Worm (Caenorhabditis elegans) whole organism, L4 larva: ENCODE data around the gene C08G9.1.

Source experiments
- F10B5.3 ChIP-seq: sonication (generic microtip); optimal IDR thresholded peaks from 2 replicates; lab custom pipeline; 2016; ENCODE audit warnings: mild to moderate bottlenecking, missing genetic modification characterization, missing compliant biosample characterization
- F37D6.2 ChIP-seq: sonication (generic microtip); optimal IDR thresholded peaks from 2 replicates; lab custom pipeline; 2016; ENCODE audit warnings: mild to moderate bottlenecking, missing genetic modification characterization, missing compliant biosample characterization
- F44E2.7 ChIP-seq: fragments of 200-800 bp; sonication (Bioruptor generic); IDR thresholded peaks from 2 replicates; pipeline ENCODE4 v2.1.2; 2022; ENCODE audit warnings: missing genetic modification characterization, missing compliant biosample characterization
- Y105C5A.15 ChIP-seq: fragments of 200-800 bp; sonication (Bioruptor generic); IDR thresholded peaks from 2 replicates; pipeline ENCODE4 v1.3.6; 2022; ENCODE audit warnings: missing genetic modification characterization, missing compliant biosample characterization
- Y48G9A.11 ChIP-seq: fragments of 200-800 bp; sonication (Bioruptor generic); IDR thresholded peaks from 2 replicates; pipeline ENCODE4 v1.3.6; 2022; ENCODE audit warnings: missing genetic modification reagents, missing genetic modification characterization, missing compliant biosample characterization
- Y5F2A.4 ChIP-seq: fragments of 200-800 bp; sonication (Bioruptor generic); optimal IDR thresholded peaks from 2 replicates; lab custom pipeline; 2018; ENCODE audit warnings: mild to moderate bottlenecking, missing genetic modification characterization, missing compliant biosample characterization
- ZK337.2 ChIP-seq: fragments of 200-800 bp; sonication (Bioruptor generic); IDR thresholded peaks from 2 replicates; pipeline ENCODE4 v1.3.6; 2022; ENCODE audit warnings: missing genetic modification reagents, missing genetic modification characterization, missing compliant biosample characterization
- aly-2 ChIP-seq: sonication (generic microtip); optimal IDR thresholded peaks from 2 replicates; lab custom pipeline; 2018; ENCODE audit warnings: missing biosample characterization, missing genetic modification characterization
- ceh-20 ChIP-seq: fragments of 200-800 bp; sonication (Bioruptor generic); IDR thresholded peaks from 2 replicates; pipeline ENCODE4 v1.3.6; 2022; ENCODE audit warnings: missing genetic modification reagents, missing genetic modification characterization, missing compliant biosample characterization
- ceh-32 ChIP-seq: sonication (generic microtip); optimal IDR thresholded peaks from 2 replicates; lab custom pipeline; 2016; ENCODE audit warnings: mild to moderate bottlenecking, missing genetic modification characterization, missing compliant biosample characterization; ENCODE audit not compliant: poor library complexity
- ceh-82 ChIP-seq: sonication (generic microtip); optimal IDR thresholded peaks from 2 replicates; lab custom pipeline; 2017; ENCODE audit warnings: missing biosample characterization, missing genetic modification characterization
- daf-12 ChIP-seq: fragments of 150-350 bp; optimal IDR thresholded peaks from 2 replicates; lab custom pipeline; 2014; ENCODE audit warnings: missing biosample characterization, missing genetic modification reagents, missing genetic modification characterization
- daf-16 ChIP-seq, 3 experiments: sonication (generic microtip); optimal IDR thresholded peaks; 2 replicates each; lab custom pipeline; 2016 to 2017; ENCODE audit warnings: missing genetic modification characterization in 3 of 3, missing genetic modification reagents in 3 of 3, mild to moderate bottlenecking in 2 of 3, missing compliant biosample characterization in 2 of 3, missing biosample characterization in 1 of 3, moderate library complexity in 1 of 3
- daf-8 ChIP-seq: fragments of 200-800 bp; sonication (Bioruptor generic); IDR thresholded peaks from 2 replicates; pipeline ENCODE4 v1.3.6; 2022; ENCODE audit warnings: missing genetic modification characterization, missing compliant biosample characterization
- dmd-9 ChIP-seq: fragments of 200-800 bp; sonication (Bioruptor generic); IDR thresholded peaks from 2 replicates; pipeline ENCODE4 v1.3.6; 2022; ENCODE audit warnings: missing genetic modification reagents, missing genetic modification characterization, missing compliant biosample characterization
- dve-1 ChIP-seq: sonication (generic microtip); optimal IDR thresholded peaks from 2 replicates; lab custom pipeline; 2017; ENCODE audit warnings: antibody characterized with exemption, mild to moderate bottlenecking, missing genetic modification characterization, missing compliant biosample characterization; ENCODE audit not compliant: insufficient read depth
- fkh-10 ChIP-seq: fragments of 150-350 bp; optimal IDR thresholded peaks from 2 replicates; lab custom pipeline; 2014; ENCODE audit warnings: missing biosample characterization, missing genetic modification reagents, missing genetic modification characterization
- gei-8 ChIP-seq: fragments of 200-800 bp; sonication (Bioruptor generic); optimal IDR thresholded peaks from 2 replicates; lab custom pipeline; 2018; ENCODE audit warnings: mild to moderate bottlenecking, missing genetic modification characterization, missing compliant biosample characterization
- hlh-11 ChIP-seq: fragments of 200-800 bp; sonication (Bioruptor generic); optimal IDR thresholded peaks from 2 replicates; lab custom pipeline; 2018; ENCODE audit warnings: mild to moderate bottlenecking, missing genetic modification characterization, missing compliant biosample characterization
- hlh-30 ChIP-seq: sonication (generic microtip); optimal IDR thresholded peaks from 2 replicates; lab custom pipeline; 2017; ENCODE audit warnings: antibody characterized with exemption, mild to moderate bottlenecking, missing genetic modification characterization, missing compliant biosample characterization; ENCODE audit not compliant: insufficient read depth
- lin-1 ChIP-seq: fragments of 200-800 bp; sonication (Bioruptor generic); IDR thresholded peaks from 2 replicates; pipeline ENCODE4 v1.3.6; 2022; ENCODE audit warnings: missing genetic modification reagents, missing genetic modification characterization, missing compliant biosample characterization
- lin-29 ChIP-seq: fragments of 200-800 bp; sonication (Bioruptor generic); IDR thresholded peaks from 2 replicates; pipeline ENCODE4 v1.3.6; 2022; ENCODE audit warnings: missing genetic modification reagents, missing genetic modification characterization, missing compliant biosample characterization
- lsy-2 ChIP-seq, 2 experiments: fragments of 150-350 bp in 1 of 2; sonication (generic microtip) in 1 of 2; optimal IDR thresholded peaks; 2 replicates each; lab custom pipeline; 2014 to 2017; ENCODE audit warnings: missing biosample characterization in 2 of 2, missing genetic modification characterization in 2 of 2
- madf-9 ChIP-seq: fragments of 200-800 bp; sonication (Bioruptor generic); conservative IDR thresholded peaks from 2 replicates; pipeline ENCODE4 v1.3.6; 2022; ENCODE audit warnings: missing genetic modification reagents, missing genetic modification characterization, missing compliant biosample characterization
- mxl-2 ChIP-seq: fragments of 200-800 bp; sonication (Bioruptor generic); conservative IDR thresholded peaks from 2 replicates; pipeline ENCODE4 v1.3.6; 2022; ENCODE audit warnings: missing genetic modification reagents, missing genetic modification characterization, missing compliant biosample characterization
- nhr-102 ChIP-seq: sonication (generic microtip); optimal IDR thresholded peaks from 2 replicates; lab custom pipeline; 2016; ENCODE audit warnings: mild to moderate bottlenecking, missing genetic modification characterization, moderate library complexity, missing compliant biosample characterization
- nhr-41 ChIP-seq: fragments of 200-800 bp; sonication (Bioruptor generic); IDR thresholded peaks from 2 replicates; pipeline ENCODE4 v1.3.6; 2022; ENCODE audit warnings: missing genetic modification reagents, missing genetic modification characterization, missing compliant biosample characterization
- nhr-42 ChIP-seq: fragments of 200-800 bp; sonication (Bioruptor generic); IDR thresholded peaks from 2 replicates; pipeline ENCODE4 v1.3.6; 2022; ENCODE audit warnings: missing genetic modification characterization, missing compliant biosample characterization
- nhr-76 ChIP-seq: fragments of 150-350 bp; optimal IDR thresholded peaks from 2 replicates; lab custom pipeline; 2014; ENCODE audit warnings: missing biosample characterization, missing genetic modification characterization
- pqm-1 ChIP-seq: sonication (generic microtip); optimal IDR thresholded peaks from 2 replicates; lab custom pipeline; 2017; ENCODE audit warnings: missing biosample characterization, missing genetic modification characterization
- rbr-2 ChIP-seq: sonication (generic microtip); optimal IDR thresholded peaks from 2 replicates; lab custom pipeline; 2016; ENCODE audit warnings: missing genotype, missing genetic modification characterization, missing compliant biosample characterization
- sdz-12 ChIP-seq: fragments of 200-800 bp; sonication (Bioruptor generic); optimal IDR thresholded peaks from 2 replicates; lab custom pipeline; 2018; ENCODE audit warnings: mild to moderate bottlenecking, missing genetic modification characterization, missing compliant biosample characterization
- set-16 ChIP-seq: fragments of 200-800 bp; sonication (Bioruptor generic); IDR thresholded peaks from 2 replicates; pipeline ENCODE4 v1.3.6; 2022; ENCODE audit warnings: missing genetic modification reagents, missing genetic modification characterization, missing compliant biosample characterization
- skn-1 ChIP-seq: fragments of 150-350 bp; optimal IDR thresholded peaks from 2 replicates; lab custom pipeline; 2014; ENCODE audit warnings: missing biosample characterization, missing genetic modification characterization
- snpc-4 ChIP-seq: fragments of 150-350 bp; optimal IDR thresholded peaks from 2 replicates; lab custom pipeline; 2014; ENCODE audit warnings: missing biosample characterization, missing genetic modification characterization
- tag-97 ChIP-seq: fragments of 200-800 bp; sonication (Bioruptor generic); IDR thresholded peaks from 2 replicates; pipeline ENCODE4 v1.3.6; 2022; ENCODE audit warnings: missing genetic modification characterization, missing compliant biosample characterization
- unc-39 ChIP-seq: sonication (generic microtip); optimal IDR thresholded peaks from 2 replicates; lab custom pipeline; 2017; ENCODE audit warnings: missing biosample characterization, missing genetic modification characterization
- unc-62 ChIP-seq, 3 experiments: fragments of 150-350 bp in 1 of 3; sonication (generic microtip); optimal IDR thresholded peaks in 2 of 3; peaks in 1 of 3; 1 replicate in 1 of 3; 2 replicates in 2 of 3; lab custom pipeline; 2014 to 2017; ENCODE audit warnings: missing biosample characterization in 3 of 3, missing genetic modification characterization in 3 of 3, missing genetic modification reagents in 3 of 3, missing genotype in 1 of 3
- vab-7 ChIP-seq: fragments of 200-800 bp; sonication (Bioruptor generic); IDR thresholded peaks from 2 replicates; pipeline ENCODE4 v1.3.6; 2022; ENCODE audit warnings: missing genetic modification reagents, missing genetic modification characterization, missing compliant biosample characterization
- ztf-11 ChIP-seq: fragments of 150-350 bp; optimal IDR thresholded peaks from 2 replicates; lab custom pipeline; 2014; ENCODE audit warnings: missing biosample characterization, missing genetic modification characterization

C08G9.1 gene

ce11 chrIV:7654212-7654778 is 4.3 kb upstream of the C08G9.1 start, which contains the start of gene nrde-4 (continued):
- no peak for TF ChIP-seq Y5F2A.4
- TF ChIP-seq vab-7 = no peak
- TF ChIP-seq lin-29 (GFP tag; lab: Robert Waterston, UW) = no peak
- TF ChIP-seq pqm-1 (tag; lab: Kevin White, UChicago) = peak; percentile 6
- TF ChIP-seq daf-12 (tag; lab: Kevin White, UChicago) = no peak
- no peak for TF ChIP-seq ztf-11 (tag; lab: Kevin White, UChicago)
- TF ChIP-seq snpc-4 = no peak
- no peak for TF ChIP-seq daf-8 (GFP tag; lab: Robert Waterston, UW)
- no peak for TF ChIP-seq skn-1 (tag; lab: Kevin White, UChicago)
- TF ChIP-seq F44E2.7 (GFP tag; lab: Robert Waterston, UW) = no peak
- no peak for TF ChIP-seq madf-9 (GFP tag; lab: Robert Waterston, UW)
- peak; percentile 49 for TF ChIP-seq hlh-30 (tag; lab: Kevin White, UChicago)
- no peak for TF ChIP-seq Y48G9A.11 (GFP tag; lab: Robert Waterston, UW)
- TF ChIP-seq dve-1 (tag; lab: Kevin White, UChicago) = peak; percentile 46
- TF ChIP-seq tag-97 (GFP tag; lab: Robert Waterston, UW) = no peak
- no peak for TF ChIP-seq sdz-12
- TF ChIP-seq dmd-9 = no peak
- no peak for TF ChIP-seq unc-39 (tag; lab: Kevin White, UChicago)
- no peak for TF ChIP-seq set-16
- no peak for TF ChIP-seq F37D6.2 (tag; lab: Kevin White, UChicago)
- no peak for TF ChIP-seq ceh-32 (tag; lab: Kevin White, UChicago)
- TF ChIP-seq rbr-2 (tag; lab: Kevin White, UChicago) = peak; percentile 51
- no peak for TF ChIP-seq ZK337.2 (GFP tag; lab: Robert Waterston, UW)
- no peak for TF ChIP-seq gei-8 (GFP tag; lab: Kevin White, UChicago)
- no peak for TF ChIP-seq mxl-2 (GFP tag; lab: Robert Waterston, UW)
- TF ChIP-seq nhr-42 (GFP tag; lab: Robert Waterston, UW) = no peak
- TF ChIP-seq unc-62 (GFP tag; optimal IDR thresholded peaks at IDR 0.05 in 1 of 2; lab: Kevin White, UChicago) = no peak
- no peak for TF ChIP-seq unc-62 (tag; optimal IDR thresholded peaks at IDR 0.05; lab: Kevin White, UChicago)
- no peak for TF ChIP-seq aly-2
- no peak for TF ChIP-seq nhr-76 (tag; lab: Kevin White, UChicago)
- TF ChIP-seq Y105C5A.15 = no peak
- peak; percentile 8 for TF ChIP-seq nhr-102 (tag; lab: Kevin White, UChicago)
- TF ChIP-seq ceh-82 = no peak
- no peak for TF ChIP-seq fkh-10 (GFP tag; lab: Kevin White, UChicago)

- no peak for TF ChIP-seq F10B5.3 (tag; lab: Kevin White, UChicago)
- no peak for TF ChIP-seq lin-1 (GFP tag; lab: Robert Waterston, UW)
- peak in 1 of 2 experiments; percentile 78 for TF ChIP-seq daf-16 (GFP tag; optimal IDR thresholded peaks at IDR 0.05; lab: Kevin White, UChicago)
- no peak for TF ChIP-seq daf-16 (tag; optimal IDR thresholded peaks at IDR 0.05; lab: Kevin White, UChicago)
- no peak for TF ChIP-seq nhr-41
- TF ChIP-seq hlh-11 = peak; percentile 40
- 0 out of 2 replicates have a peak, but pooled peaks have one; percentile 8 for TF ChIP-seq ceh-20 (GFP tag; lab: Robert Waterston, UW)
- peak in 1 of 2 experiments; percentile 9 for TF ChIP-seq lsy-2 (tag; optimal IDR thresholded peaks at IDR 0.05; lab: Kevin White, UChicago)
- TF ChIP-seq hlh-30 (tag; lab: Kevin White, UChicago) = peak; percentile 16
These were observed 918 bp downstream of the C08G9.1 start for ce11 chrIV:7659481-7659880.
